Fruit fly (Drosophila melanogaster): ENCODE measurements around the gene CG4069.

The CG4069 gene

dm6 chr3L:12496428-12497344, 40.4 kb downstream of the CG4069 start, which contains the start of gene CG10657:
Gene CG10657, minus strand, starts transcription at chr3L:12497216.
- TF ChIP-seq bab1 (GFP tag; optimal IDR thresholded peaks at IDR 0.05) (no peak), Clk (GFP tag; optimal IDR thresholded peaks at IDR 0.05) (no peak), kay (GFP tag; ENCODE audit: borderline replicate concordance) (peak; percentile 25), cic (GFP tag; optimal IDR thresholded peaks at IDR 0.05) (no peak), CG1620 (GFP tag; optimal IDR thresholded peaks at IDR 0.05) (no peak), CG7101 (tag; optimal IDR thresholded peaks at IDR 0.05) (no peak)

- TF ChIP-seq pad (GFP tag; optimal IDR thresholded peaks at IDR 0.05) (no peak), bab1 (GFP tag; optimal IDR thresholded peaks at IDR 0.05) (no peak), CG1620 (GFP tag; optimal IDR thresholded peaks at IDR 0.05) (no peak), CG7045 (GFP tag; optimal IDR thresholded peaks at IDR 0.05) (no peak), CG5204 (GFP tag; optimal IDR thresholded peaks at IDR 0.05) (peak; percentile 27)
Observed at dm6 chr3L:12495312-12495725, 41.8 kb downstream of the CG4069 start.

- no peak for TF ChIP-seq CG1620 (GFP tag; optimal IDR thresholded peaks at IDR 0.05)
- TF ChIP-seq CG5204 (GFP tag; optimal IDR thresholded peaks at IDR 0.05) = no peak
- TF ChIP-seq Crg-1 (GFP tag; optimal IDR thresholded peaks at IDR 0.05) = no peak
- TF ChIP-seq CG12768 (GFP tag; optimal IDR thresholded peaks at IDR 0.05) = no peak
- TF ChIP-seq toe (GFP tag; optimal IDR thresholded peaks at IDR 0.05) = no peak
Observed at dm6 chr3L:12494273-12494672, 42.8 kb downstream of the CG4069 start.

- TF ChIP-seq Crg-1 (GFP tag; optimal IDR thresholded peaks at IDR 0.05) = peak; percentile 56
- peak; percentile 95 for TF ChIP-seq kay (GFP tag; ENCODE audit: borderline replicate concordance)
- peak; percentile 88 for TF ChIP-seq CG7045 (GFP tag; optimal IDR thresholded peaks at IDR 0.05)
- peak; percentile 68 for TF ChIP-seq Mnt (GFP tag; optimal IDR thresholded peaks at IDR 0.05)
- peak; percentile 88 for TF ChIP-seq bab1 (GFP tag; optimal IDR thresholded peaks at IDR 0.05)
- TF ChIP-seq CG5204 (GFP tag; optimal IDR thresholded peaks at IDR 0.05) = peak; percentile 89
- peak; percentile 54 for TF ChIP-seq CG1620 (GFP tag; optimal IDR thresholded peaks at IDR 0.05)
- TF ChIP-seq toe (GFP tag; optimal IDR thresholded peaks at IDR 0.05) = peak; percentile 58
- peak; percentile 66 for TF ChIP-seq tj (GFP tag; optimal IDR thresholded peaks at IDR 0.05)
- TF ChIP-seq CG7101 (tag; optimal IDR thresholded peaks at IDR 0.05) = peak; percentile 94
- TF ChIP-seq CG33017 (tag; optimal IDR thresholded peaks at IDR 0.05) = peak; percentile 96
- TF ChIP-seq cic (GFP tag; optimal IDR thresholded peaks at IDR 0.05) = peak; percentile 47
- TF ChIP-seq CG12768 (GFP tag; optimal IDR thresholded peaks at IDR 0.05) = peak; percentile 90
- TF ChIP-seq ovo (GFP tag; optimal IDR thresholded peaks at IDR 0.05) = no peak
- TF ChIP-seq Clk (GFP tag; optimal IDR thresholded peaks at IDR 0.05) = peak; percentile 74
- peak; percentile 86 for TF ChIP-seq CG11617 (GFP tag; optimal IDR thresholded peaks at IDR 0.05)
- TF ChIP-seq pad (GFP tag; optimal IDR thresholded peaks at IDR 0.05) = peak; percentile 58
- no peak for TF ChIP-seq cnc (optimal IDR thresholded peaks at IDR 0.05)
- TF ChIP-seq CG14711 (tag; optimal IDR thresholded peaks at IDR 0.05) = peak; percentile 89
- peak; percentile 64 for TF ChIP-seq Hr96 (GFP tag; optimal IDR thresholded peaks at IDR 0.05)
Observed at dm6 chr3L:12490418-12491035, 46.6 kb downstream of the CG4069 start, which contains the start of gene CG10660. Gene CG10660, minus strand, starts transcription at chr3L:12490676.

dm6 chr3L:12489952-12490351, 47.2 kb downstream of the CG4069 start:
- TF ChIP-seq cnc (optimal IDR thresholded peaks at IDR 0.05) (no peak), pad (GFP tag; optimal IDR thresholded peaks at IDR 0.05) (no peak), CG33017 (tag; optimal IDR thresholded peaks at IDR 0.05) (no peak)

dm6 chr3L:12486175-12486574, 50.9 kb downstream of the CG4069 start:
- TF ChIP-seq CG33017 (tag; optimal IDR thresholded peaks at IDR 0.05) (no peak), pad (GFP tag; optimal IDR thresholded peaks at IDR 0.05) (no peak), ovo (GFP tag; optimal IDR thresholded peaks at IDR 0.05) (no peak), Hr96 (GFP tag; optimal IDR thresholded peaks at IDR 0.05) (no peak), CG5204 (GFP tag; optimal IDR thresholded peaks at IDR 0.05) (no peak), CG14711 (tag; optimal IDR thresholded peaks at IDR 0.05) (no peak), toe (GFP tag; optimal IDR thresholded peaks at IDR 0.05) (no peak), Clk (GFP tag; optimal IDR thresholded peaks at IDR 0.05) (no peak), CG7045 (GFP tag; optimal IDR thresholded peaks at IDR 0.05) (no peak), CG12768 (GFP tag; optimal IDR thresholded peaks at IDR 0.05) (no peak), bab1 (GFP tag; optimal IDR thresholded peaks at IDR 0.05) (no peak), CG7101 (tag; optimal IDR thresholded peaks at IDR 0.05) (no peak), CG1620 (GFP tag; optimal IDR thresholded peaks at IDR 0.05) (no peak), Crg-1 (GFP tag; optimal IDR thresholded peaks at IDR 0.05) (no peak), cnc (optimal IDR thresholded peaks at IDR 0.05) (no peak)
